Worm (Caenorhabditis elegans) whole organism, late embryonic: Measurements from ENCODE around the gene C33H5.1.

ENCODE experiments used
- C38D4.7 ChIP-seq: fragments of 200-800 bp; sonication (Bioruptor generic); optimal IDR thresholded peaks from 2 replicates; lab custom pipeline; 2018; ENCODE audit warnings: mild to moderate bottlenecking, missing genetic modification characterization, moderate library complexity, missing compliant biosample characterization
- K02D7.2 ChIP-seq: sonication (generic microtip); optimal IDR thresholded peaks from 2 replicates; lab custom pipeline; 2017; ENCODE audit warnings: mild to moderate bottlenecking, missing genetic modification characterization, missing compliant biosample characterization
- Y22D7AL.16 ChIP-seq: sonication (generic microtip); optimal IDR thresholded peaks from 2 replicates; lab custom pipeline; 2016; ENCODE audit warnings: missing genetic modification characterization, missing compliant biosample characterization
- ahr-1 ChIP-seq: sonication (generic microtip); optimal IDR thresholded peaks from 2 replicates; lab custom pipeline; 2016; ENCODE audit warnings: missing genetic modification characterization, missing compliant biosample characterization
- ceh-19 ChIP-seq: fragments of 200-800 bp; sonication (Bioruptor generic); optimal IDR thresholded peaks from 2 replicates; lab custom pipeline; 2018; ENCODE audit warnings: mild to moderate bottlenecking, missing genetic modification characterization, missing compliant biosample characterization
- ceh-30 ChIP-seq: fragments of 150-350 bp; optimal IDR thresholded peaks from 2 replicates; lab custom pipeline; 2014; ENCODE audit warnings: missing biosample characterization, missing genetic modification characterization
- ceh-48 ChIP-seq: sonication (generic microtip); optimal IDR thresholded peaks from 2 replicates; lab custom pipeline; 2016; ENCODE audit warnings: missing genetic modification characterization, inconsistent platforms, missing compliant biosample characterization
- ceh-9 ChIP-seq: sonication (generic microtip); optimal IDR thresholded peaks from 2 replicates; lab custom pipeline; 2016; ENCODE audit warnings: mild to moderate bottlenecking, missing genetic modification characterization, inconsistent platforms, missing compliant biosample characterization
- eyg-1 ChIP-seq: sonication (generic microtip); optimal IDR thresholded peaks from 2 replicates; lab custom pipeline; 2016; ENCODE audit warnings: missing genotype, missing genetic modification characterization, missing compliant biosample characterization
- fkh-10 ChIP-seq: fragments of 150-350 bp; optimal IDR thresholded peaks from 2 replicates; lab custom pipeline; 2014; ENCODE audit warnings: missing biosample characterization, missing genetic modification reagents, missing genetic modification characterization
- nhr-232 ChIP-seq: sonication (generic microtip); optimal IDR thresholded peaks from 2 replicates; lab custom pipeline; 2016; ENCODE audit warnings: missing genetic modification characterization, missing compliant biosample characterization
- pqm-1 ChIP-seq: sonication (generic microtip); optimal IDR thresholded peaks from 2 replicates; lab custom pipeline; 2016; ENCODE audit warnings: missing genetic modification characterization, missing compliant biosample characterization
- pros-1 ChIP-seq: fragments of 150-350 bp; optimal IDR thresholded peaks from 2 replicates; lab custom pipeline; 2014; ENCODE audit warnings: missing biosample characterization, missing genetic modification reagents, missing genetic modification characterization
- unc-55 ChIP-seq: sonication (generic microtip); optimal IDR thresholded peaks from 2 replicates; lab custom pipeline; 2017; ENCODE audit warnings: missing biosample characterization, missing genetic modification reagents, missing genetic modification characterization
- zip-5 ChIP-seq: sonication (generic microtip); optimal IDR thresholded peaks from 2 replicates; lab custom pipeline; 2016; ENCODE audit warnings: missing genetic modification characterization, missing compliant biosample characterization

Gene C33H5.1

ce11 chrIV:7850329-7850728 is 41.6 kb downstream of the C33H5.1 start:
- no peak for TF ChIP-seq zip-5 (tag; lab: Kevin White, UChicago)
- TF ChIP-seq ahr-1 (tag; lab: Kevin White, UChicago) = no peak
- TF ChIP-seq fkh-10 (GFP tag; lab: Kevin White, UChicago) = no peak
- TF ChIP-seq ceh-9 (tag; lab: Kevin White, UChicago) = no peak
- no peak for TF ChIP-seq unc-55 (GFP tag; lab: Kevin White, UChicago)
- no peak for TF ChIP-seq nhr-232 (tag; lab: Kevin White, UChicago)
- no peak for TF ChIP-seq ceh-48 (tag; lab: Kevin White, UChicago)
- no peak for TF ChIP-seq pros-1 (tag; lab: Kevin White, UChicago)
- TF ChIP-seq ceh-19 = no peak
- TF ChIP-seq C38D4.7 (GFP tag; lab: Kevin White, UChicago) = no peak

ce11 chrIV:7851291-7851690 is 42.6 kb downstream of the C33H5.1 start:
- TF ChIP-seq K02D7.2 = no peak
- TF ChIP-seq pqm-1 (tag; lab: Kevin White, UChicago) = no peak
- no peak for TF ChIP-seq Y22D7AL.16
- no peak for TF ChIP-seq ceh-30 (tag; lab: Kevin White, UChicago)
- TF ChIP-seq eyg-1 = no peak
